Fruit fly (Drosophila melanogaster) whole organism, larva: ENCODE data around the gene CG15546.

Experiments used
- noc ChIP-seq: fragments of 200-800 bp; sonication (Bioruptor generic); optimal IDR thresholded peaks from 3 replicates; lab custom pipeline; 2019; ENCODE audit warnings: missing biosample characterization, mild to moderate bottlenecking, missing genetic modification characterization, moderate library complexity

CG15546 gene

dm6 chr3R:30887711-30888549 is 11.9 kb upstream of the CG15546 start:
- peak; percentile 69 for TF ChIP-seq noc (tag; lab: Kevin White, UChicago)

- TF ChIP-seq noc (tag; lab: Kevin White, UChicago) = no peak
Observed at dm6 chr3R:30887302-30887701, 11.3 kb upstream of the CG15546 start.

- no peak for TF ChIP-seq noc (tag; lab: Kevin White, UChicago)
Observed at dm6 chr3R:30886850-30887249, 10.9 kb upstream of the CG15546 start.

- no peak for TF ChIP-seq noc (tag; lab: Kevin White, UChicago)
Observed at dm6 chr3R:30883403-30883802, 7.4 kb upstream of the CG15546 start, which contains the start of gene CG15547. Gene CG15547 (minus strand): TSS chr3R:30883503.

dm6 chr3R:30880894-30881293 is 4.9 kb upstream of the CG15546 start, which contains the start of gene CG12071:
Gene CG12071 (minus strand): TSS chr3R:30881027.
- TF ChIP-seq noc (tag; lab: Kevin White, UChicago) = no peak

- TF ChIP-seq noc (tag; lab: Kevin White, UChicago) = no peak
Observed at dm6 chr3R:30880024-30880423, 4.0 kb upstream of the CG15546 start.

dm6 chr3R:30878105-30878504 is 2.1 kb upstream of the CG15546 start:
- TF ChIP-seq noc (tag; lab: Kevin White, UChicago) = no peak

dm6 chr3R:30874679-30875078 is 1.3 kb downstream of the CG15546 start:
- no peak for TF ChIP-seq noc (tag; lab: Kevin White, UChicago)

- no peak for TF ChIP-seq noc (tag; lab: Kevin White, UChicago)
Observed at dm6 chr3R:30872301-30873044, 3.5 kb downstream of the CG15546 start, which contains the start of gene CG15545. Gene CG15545 (minus strand): TSS chr3R:30872351.

dm6 chr3R:30870317-30870878 is 5.6 kb downstream of the CG15546 start:
- no peak for TF ChIP-seq noc (tag; lab: Kevin White, UChicago)

- TF ChIP-seq noc (tag; lab: Kevin White, UChicago) = no peak
Observed at dm6 chr3R:30867232-30867631, 8.8 kb downstream of the CG15546 start, which contains the start of gene Cpr100A. Gene Cpr100A (plus strand): TSS chr3R:30867521.

dm6 chr3R:30865883-30866282 is 10.1 kb downstream of the CG15546 start:
- no peak for TF ChIP-seq noc (tag; lab: Kevin White, UChicago)

dm6 chr3R:30865365-30865770 is 10.6 kb downstream of the CG15546 start:
- TF ChIP-seq noc (tag; lab: Kevin White, UChicago) = no peak

- TF ChIP-seq noc (tag; lab: Kevin White, UChicago) = no peak
Observed at dm6 chr3R:30864465-30864864, 11.5 kb downstream of the CG15546 start.

dm6 chr3R:30863971-30864370 is 12.0 kb downstream of the CG15546 start:
- TF ChIP-seq noc (tag; lab: Kevin White, UChicago) = no peak

- no peak for TF ChIP-seq noc (tag; lab: Kevin White, UChicago)
Observed at dm6 chr3R:30862471-30862870, 13.5 kb downstream of the CG15546 start.
